Worm (Caenorhabditis elegans) whole organism, L3 larva: Measurements from ENCODE around the gene C01G10.1.
"Not testable (repeated sequence)": the region's sequence is repeated elsewhere in the genome, so short reads cannot be mapped to it uniquely, and the experiment has no call there.

Experiments used
- elt-2 ChIP-seq: sonication (generic microtip); optimal IDR thresholded peaks from 2 replicates; lab custom pipeline; 2016; ENCODE audit warnings: missing genetic modification reagents, mild to moderate bottlenecking, missing genetic modification characterization, missing compliant biosample characterization
- nhr-67 ChIP-seq: fragments of 150-350 bp; optimal IDR thresholded peaks from 2 replicates; lab custom pipeline; 2014; ENCODE audit warnings: missing biosample characterization, missing genetic modification characterization
- nhr-77 ChIP-seq: fragments of 150-350 bp; optimal IDR thresholded peaks from 2 replicates; lab custom pipeline; 2014; ENCODE audit warnings: missing biosample characterization, missing genetic modification characterization

DNA sequence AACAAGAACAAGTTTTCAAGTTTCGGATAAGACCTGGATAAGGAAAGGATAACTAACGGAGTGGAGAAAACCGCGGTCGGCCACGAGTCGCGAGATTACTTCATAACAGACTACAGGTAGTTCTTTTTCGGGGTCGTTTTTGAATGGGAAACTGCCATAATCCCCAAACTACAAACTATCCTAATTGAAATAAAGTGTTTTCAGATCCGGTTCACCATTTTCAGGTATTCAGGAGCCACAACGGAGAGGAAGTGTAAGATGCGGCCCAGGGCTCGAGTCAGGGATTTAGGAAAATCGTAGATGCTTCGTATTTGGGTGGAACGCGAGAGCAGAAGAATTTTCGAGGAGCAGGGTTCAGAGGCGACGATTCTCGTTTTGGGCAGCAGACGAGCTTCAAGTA, 16.4 kb downstream of the C01G10.1 start, which contains the start of gene T01G5.8:
- not testable (repeated sequence) for TF ChIP-seq elt-2, nhr-77, nhr-67 (tag; lab: Kevin White, UChicago)
